Worm (Caenorhabditis elegans) whole organism, L2 larva: ENCODE measurements around the gene ZC190.2.
"Not testable (repeated sequence)": the region's sequence is repeated elsewhere in the genome, so short reads cannot be mapped to it uniquely, and the experiment has no call there.

Source experiments
- C34F6.9 ChIP-seq: fragments of 150-350 bp; optimal IDR thresholded peaks from 2 replicates; lab custom pipeline; 2014; ENCODE audit warnings: missing biosample characterization, missing genetic modification characterization
- ZK546.5 ChIP-seq: sonication (generic microtip); optimal IDR thresholded peaks from 2 replicates; lab custom pipeline; 2017; ENCODE audit warnings: missing biosample characterization, missing genetic modification characterization
- ama-1 ChIP-seq: fragments of 150-350 bp; optimal IDR thresholded peaks from 2 replicates; lab custom pipeline; 2018; ENCODE audit warnings: inconsistent platforms
- blmp-1 ChIP-seq: sonication (generic microtip); optimal IDR thresholded peaks from 2 replicates; lab custom pipeline; 2017; ENCODE audit warnings: missing genetic modification characterization, mild to moderate bottlenecking, missing compliant biosample characterization, antibody characterized with exemption, moderate library complexity; ENCODE audit not compliant: insufficient read depth
- ceh-82 ChIP-seq: fragments of 150-350 bp; optimal IDR thresholded peaks from 2 replicates; lab custom pipeline; 2014; ENCODE audit warnings: missing biosample characterization, missing genetic modification characterization
- crh-2 ChIP-seq: sonication (generic microtip); optimal IDR thresholded peaks from 2 replicates; lab custom pipeline; 2017; ENCODE audit warnings: missing biosample characterization, missing genetic modification characterization
- dmd-4 ChIP-seq: sonication (generic microtip); optimal IDR thresholded peaks from 2 replicates; lab custom pipeline; 2017; ENCODE audit warnings: missing biosample characterization, missing genetic modification characterization
- egl-27 ChIP-seq: sonication (generic microtip); optimal IDR thresholded peaks from 3 replicates; lab custom pipeline; 2017; ENCODE audit warnings: missing biosample characterization, missing genetic modification reagents, missing genetic modification characterization
- elt-3 ChIP-seq: sonication (generic microtip); optimal IDR thresholded peaks from 2 replicates; lab custom pipeline; 2017; ENCODE audit warnings: missing biosample characterization, missing genetic modification characterization
- fos-1 ChIP-seq: fragments of 150-350 bp; optimal IDR thresholded peaks from 2 replicates; lab custom pipeline; 2014; ENCODE audit warnings: missing biosample characterization, missing genetic modification characterization
- gmeb-1 ChIP-seq: fragments of 150-350 bp; optimal IDR thresholded peaks from 2 replicates; lab custom pipeline; 2014; ENCODE audit warnings: missing biosample characterization, missing genetic modification characterization
- lin-39 ChIP-seq: fragments of 150-350 bp; optimal IDR thresholded peaks from 2 replicates; lab custom pipeline; 2014; ENCODE audit warnings: missing biosample characterization, missing genetic modification reagents, missing genetic modification characterization
- lsy-2 ChIP-seq, 2 experiments: fragments of 150-350 bp in 1 of 2; sonication (generic microtip) in 1 of 2; optimal IDR thresholded peaks; 2 replicates each; lab custom pipeline; 2014 to 2017; ENCODE audit warnings: missing biosample characterization in 2 of 2, missing genetic modification characterization in 2 of 2
- mab-5 ChIP-seq: fragments of 150-350 bp; optimal IDR thresholded peaks from 2 replicates; lab custom pipeline; 2014; ENCODE audit warnings: missing biosample characterization, missing genetic modification characterization
- mbf-1 ChIP-seq: sonication (generic microtip); optimal IDR thresholded peaks from 2 replicates; lab custom pipeline; 2017; ENCODE audit warnings: missing biosample characterization, missing genetic modification characterization
- mdl-1 ChIP-seq, 2 experiments: fragments of 150-350 bp in 1 of 2; sonication (generic microtip) in 1 of 2; optimal IDR thresholded peaks; 2 replicates each; lab custom pipeline; 2017; ENCODE audit warnings: missing biosample characterization in 2 of 2, missing genetic modification characterization in 2 of 2
- nhr-10 ChIP-seq: sonication (generic microtip); optimal IDR thresholded peaks from 2 replicates; lab custom pipeline; 2017; ENCODE audit warnings: missing biosample characterization, missing genetic modification characterization
- nhr-11 ChIP-seq: fragments of 150-350 bp; optimal IDR thresholded peaks from 2 replicates; lab custom pipeline; 2014; ENCODE audit warnings: missing biosample characterization, missing genetic modification characterization
- nhr-129 ChIP-seq: fragments of 150-350 bp; optimal IDR thresholded peaks from 2 replicates; lab custom pipeline; 2014; ENCODE audit warnings: missing biosample characterization, missing genetic modification characterization
- nhr-23 ChIP-seq: fragments of 150-350 bp; optimal IDR thresholded peaks from 2 replicates; lab custom pipeline; 2014; ENCODE audit warnings: missing biosample characterization, missing genetic modification reagents, missing genetic modification characterization
- nhr-237 ChIP-seq: fragments of 150-350 bp; optimal IDR thresholded peaks from 2 replicates; lab custom pipeline; 2014; ENCODE audit warnings: missing biosample characterization, missing genetic modification characterization
- nhr-6 ChIP-seq: fragments of 150-350 bp; optimal IDR thresholded peaks from 2 replicates; lab custom pipeline; 2014; ENCODE audit warnings: missing biosample characterization, missing genetic modification characterization
- nhr-77 ChIP-seq: fragments of 150-350 bp; optimal IDR thresholded peaks from 2 replicates; lab custom pipeline; 2014; ENCODE audit warnings: missing biosample characterization, missing genetic modification characterization
- sem-4 ChIP-seq: fragments of 150-350 bp; optimal IDR thresholded peaks from 2 replicates; lab custom pipeline; 2014; ENCODE audit warnings: missing biosample characterization, missing genetic modification reagents, missing genetic modification characterization
- skn-1 ChIP-seq: sonication (generic microtip); optimal IDR thresholded peaks from 2 replicates; lab custom pipeline; 2017; ENCODE audit warnings: missing biosample characterization, missing genetic modification characterization
- sma-9 ChIP-seq, 2 experiments: fragments of 150-350 bp in 1 of 2; sonication (generic microtip) in 1 of 2; optimal IDR thresholded peaks; 2 replicates each; lab custom pipeline; 2014 to 2016; ENCODE audit warnings: missing genetic modification characterization in 2 of 2, mild to moderate bottlenecking in 1 of 2, missing biosample characterization in 1 of 2, missing compliant biosample characterization in 1 of 2, missing genetic modification reagents in 1 of 2, moderate library complexity in 1 of 2
- snpc-4 ChIP-seq: fragments of 150-350 bp; optimal IDR thresholded peaks from 2 replicates; lab custom pipeline; 2014; ENCODE audit warnings: missing biosample characterization, missing genetic modification characterization
- unc-39 ChIP-seq: fragments of 150-350 bp; optimal IDR thresholded peaks from 2 replicates; lab custom pipeline; 2014; ENCODE audit warnings: missing biosample characterization, missing genetic modification characterization
- unc-62 ChIP-seq: fragments of 150-350 bp; optimal IDR thresholded peaks from 2 replicates; lab custom pipeline; 2014; ENCODE audit warnings: missing biosample characterization, missing genetic modification reagents, missing genetic modification characterization
- zag-1 ChIP-seq: fragments of 150-350 bp; optimal IDR thresholded peaks from 2 replicates; lab custom pipeline; 2014; ENCODE audit warnings: missing biosample characterization, missing genetic modification characterization
- ztf-1 ChIP-seq: fragments of 200-800 bp; sonication (Bioruptor generic); conservative IDR thresholded peaks from 2 replicates; pipeline ENCODE4 v1.3.6; 2022; ENCODE audit warnings: missing genetic modification characterization, missing compliant biosample characterization
- ztf-4 ChIP-seq: fragments of 150-350 bp; optimal IDR thresholded peaks from 2 replicates; lab custom pipeline; 2014; ENCODE audit warnings: missing biosample characterization, missing genetic modification characterization

ZC190.2 gene

ce11 chrV:8696218-8696617 lies 15.1 kb downstream of the ZC190.2 start, which contains the start of gene ZC190.10:
ZC190.10 (minus strand) TSS chrV:8696318.
- not testable (repeated sequence) for TF ChIP-seq lsy-2 (tag; optimal IDR thresholded peaks at IDR 0.05; lab: Kevin White, UChicago); nhr-237 (tag; lab: Kevin White, UChicago); nhr-10 (tag; lab: Kevin White, UChicago)

ce11 chrV:8711910-8712309 lies 30.8 kb downstream of the ZC190.2 start, which contains the start of gene ZC178.2:
ZC178.2 (minus strand) TSS chrV:8712010.
- no peak for TF ChIP-seq nhr-23
- TF ChIP-seq ama-1 (lab: Kevin White, UChicago), result no peak
- TF ChIP-seq lsy-2 (tag; optimal IDR thresholded peaks at IDR 0.05; lab: Kevin White, UChicago), result no peak
- no peak for TF ChIP-seq mdl-1 (tag; optimal IDR thresholded peaks at IDR 0.05; lab: Kevin White, UChicago)
- TF ChIP-seq sem-4 (tag; lab: Kevin White, UChicago), result no peak
- TF ChIP-seq ztf-1 (GFP tag; lab: Robert Waterston, UW), result no peak
- TF ChIP-seq elt-3 (tag; lab: Kevin White, UChicago), result no peak
- TF ChIP-seq ztf-4, result no peak
- no peak for TF ChIP-seq blmp-1 (tag; lab: Kevin White, UChicago)
- TF ChIP-seq skn-1 (tag; lab: Kevin White, UChicago), result no peak

ce11 chrV:8716175-8716574 lies 35.0 kb downstream of the ZC190.2 start, which contains the start of gene glr-5:
glr-5 (plus strand) TSS chrV:8716495.
- TF ChIP-seq snpc-4 (tag; lab: Kevin White, UChicago) (no peak), ceh-82 (no peak), sma-9 (GFP tag; optimal IDR thresholded peaks at IDR 0.05; lab: Kevin White, UChicago) (peak; percentile 45), sma-9 (tag; optimal IDR thresholded peaks at IDR 0.05; lab: Kevin White, UChicago) (no peak)

ce11 chrV:8718399-8718798 lies 37.2 kb downstream of the ZC190.2 start:
- TF ChIP-seq sma-9 (GFP tag; optimal IDR thresholded peaks at IDR 0.05; lab: Kevin White, UChicago) (no peak), sma-9 (tag; optimal IDR thresholded peaks at IDR 0.05; lab: Kevin White, UChicago) (no peak), fos-1 (tag; lab: Kevin White, UChicago) (no peak), nhr-11 (no peak), lsy-2 (tag; optimal IDR thresholded peaks at IDR 0.05; lab: Kevin White, UChicago) (no peak), gmeb-1 (tag; lab: Kevin White, UChicago) (no peak), lin-39 (tag; lab: Kevin White, UChicago) (no peak), snpc-4 (tag; lab: Kevin White, UChicago) (no peak), zag-1 (tag; lab: Kevin White, UChicago) (no peak), unc-62 (GFP tag; lab: Kevin White, UChicago) (no peak), unc-39 (tag; lab: Kevin White, UChicago) (no peak), ZK546.5 (tag; lab: Kevin White, UChicago) (no peak), C34F6.9 (tag; lab: Kevin White, UChicago) (no peak), ama-1 (lab: Kevin White, UChicago) (no peak), ceh-82 (no peak)

- TF ChIP-seq lsy-2 (tag; optimal IDR thresholded peaks at IDR 0.05; lab: Kevin White, UChicago); ceh-82; nhr-77 (tag; lab: Kevin White, UChicago): not testable (repeated sequence)
Observed at ce11 chrV:8722160-8722559, 41.0 kb downstream of the ZC190.2 start, which contains the start of gene ZC196.8. ZC196.8 (minus strand) TSS chrV:8722260.

- not testable (repeated sequence) for TF ChIP-seq egl-27, dmd-4, nhr-6 (tag; lab: Kevin White, UChicago)
Observed at ce11 chrV:8726228-8726627, 45.1 kb downstream of the ZC190.2 start, which contains the start of gene droe-8. droe-8 (plus strand) TSS chrV:8726528.

- TF ChIP-seq blmp-1 (tag; lab: Kevin White, UChicago) (no peak), dmd-4 (tag; lab: Kevin White, UChicago) (no peak), C34F6.9 (tag; lab: Kevin White, UChicago) (no peak), mab-5 (tag; lab: Kevin White, UChicago) (no peak), nhr-6 (tag; lab: Kevin White, UChicago) (no peak), ztf-4 (no peak), mbf-1 (no peak), egl-27 (tag; lab: Kevin White, UChicago) (no peak), sem-4 (tag; lab: Kevin White, UChicago) (no peak), nhr-129 (tag; lab: Kevin White, UChicago) (no peak), sma-9 (GFP tag; optimal IDR thresholded peaks at IDR 0.05; lab: Kevin White, UChicago) (no peak), sma-9 (tag; optimal IDR thresholded peaks at IDR 0.05; lab: Kevin White, UChicago) (no peak), crh-2 (tag; lab: Kevin White, UChicago) (no peak)
Observed at ce11 chrV:8727077-8727476, 45.9 kb downstream of the ZC190.2 start, which contains the start of gene ZC196.9. ZC196.9 (minus strand) TSS chrV:8727177.
